Fruit fly (Drosophila melanogaster) whole organism, pupa: ENCODE measurements around the gene fng.
A peak's percentile ranks its signal among the peaks of the same experiment; 100 is the strongest.

Source experiments
- CG13204 ChIP-seq: fragments of 200-800 bp; sonication (Bioruptor generic); optimal IDR thresholded peaks from 2 replicates; lab custom pipeline; 2018; ENCODE audit warnings: missing biosample characterization, mild to moderate bottlenecking, missing genetic modification characterization, moderate library complexity
- CG32121 ChIP-seq: fragments of 200-800 bp; sonication (Bioruptor generic); IDR thresholded peaks from 2 replicates; pipeline ENCODE4 v1.3.6; 2022; ENCODE audit warnings: missing biosample characterization, missing genetic modification characterization
- CG8159 ChIP-seq: fragments of 200-800 bp; sonication (Bioruptor generic); optimal IDR thresholded peaks from 3 replicates; lab custom pipeline; 2018; ENCODE audit warnings: missing biosample characterization, mild to moderate bottlenecking, missing genetic modification characterization, moderate library complexity
- EcR ChIP-seq: fragments of 200-800 bp; sonication (Bioruptor generic); optimal IDR thresholded peaks from 3 replicates; lab custom pipeline; 2019; ENCODE audit warnings: missing biosample characterization, missing genetic modification characterization, mild to moderate bottlenecking, moderate library complexity, missing genetic modification reagents
- Pif1B ChIP-seq: fragments of 200-800 bp; sonication (Bioruptor generic); optimal IDR thresholded peaks from 3 replicates; lab custom pipeline; 2016; ENCODE audit warnings: missing biosample characterization, missing genetic modification characterization

dm6 chr3L:20918945-20919344 lies 30.4 kb downstream of the fng start:
- TF ChIP-seq CG32121 (no peak), CG8159 (peak; percentile 36), CG13204 (no peak), EcR (GFP tag; lab: Kevin White, UChicago) (no peak), Pif1B (GFP tag; lab: Kevin White, UChicago) (no peak)
